Worm (Caenorhabditis elegans): ENCODE data around the gene Y34B4A.2.

Y34B4A.2 gene

DNA sequence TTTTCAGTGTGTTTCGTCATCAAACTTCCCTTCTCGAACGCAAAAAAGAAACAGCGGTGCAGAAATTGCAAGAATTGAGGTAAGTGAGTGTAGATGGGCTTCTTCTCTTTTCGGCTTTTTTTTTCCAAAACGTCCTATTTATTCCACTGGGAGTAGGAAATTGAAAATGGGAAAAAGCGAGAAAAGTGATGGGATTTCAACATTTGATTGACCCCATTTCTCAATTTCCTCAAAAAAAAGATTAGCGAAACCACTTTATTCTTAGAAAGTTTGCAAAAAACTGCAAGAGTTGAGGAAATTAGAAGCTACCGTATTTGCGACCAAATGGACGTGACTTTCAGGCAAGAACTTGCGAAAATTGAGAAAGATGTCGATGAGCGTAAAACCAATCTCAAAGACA is 24.2 kb downstream of the Y34B4A.2 start, which contains the start of gene ags-3:
ags-3 (minus strand) TSS at position 101 of the 400 bp plus-strand sequence.
- no peak for TF ChIP-seq nhr-11 (tag; optimal IDR thresholded peaks at IDR 0.05)
- no peak for TF ChIP-seq ceh-88 (GFP tag; IDR thresholded peaks at IDR 0.05)
- no peak for TF ChIP-seq nhr-12 (tag; optimal IDR thresholded peaks at IDR 0.05)
- no peak for TF ChIP-seq xbp-1 (tag; optimal IDR thresholded peaks at IDR 0.05)
- no peak for TF ChIP-seq nhr-90 (tag; optimal IDR thresholded peaks at IDR 0.05; ENCODE audit: poor library complexity)
- no peak for TF ChIP-seq fkh-8 (tag; optimal IDR thresholded peaks at IDR 0.05)
- TF ChIP-seq ces-1 (GFP tag; optimal IDR thresholded peaks at IDR 0.05), result no peak
- TF ChIP-seq lin-15B (tag; optimal IDR thresholded peaks at IDR 0.05), result no peak
- no peak for TF ChIP-seq unc-130 (tag; optimal IDR thresholded peaks at IDR 0.05)
- no peak for TF ChIP-seq lin-39 (tag; optimal IDR thresholded peaks at IDR 0.05)
- no peak for TF ChIP-seq sup-37 (GFP tag; optimal IDR thresholded peaks at IDR 0.05)
- TF ChIP-seq rnt-1 (tag; optimal IDR thresholded peaks at IDR 0.05), result no peak
- TF ChIP-seq ceh-63 (GFP tag; optimal IDR thresholded peaks at IDR 0.05), result no peak
- TF ChIP-seq elt-2 (tag; optimal IDR thresholded peaks at IDR 0.05), result no peak
- TF ChIP-seq pag-3 (tag; optimal IDR thresholded peaks at IDR 0.05; ENCODE audit: borderline replicate concordance, insufficient read depth), result no peak

DNA sequence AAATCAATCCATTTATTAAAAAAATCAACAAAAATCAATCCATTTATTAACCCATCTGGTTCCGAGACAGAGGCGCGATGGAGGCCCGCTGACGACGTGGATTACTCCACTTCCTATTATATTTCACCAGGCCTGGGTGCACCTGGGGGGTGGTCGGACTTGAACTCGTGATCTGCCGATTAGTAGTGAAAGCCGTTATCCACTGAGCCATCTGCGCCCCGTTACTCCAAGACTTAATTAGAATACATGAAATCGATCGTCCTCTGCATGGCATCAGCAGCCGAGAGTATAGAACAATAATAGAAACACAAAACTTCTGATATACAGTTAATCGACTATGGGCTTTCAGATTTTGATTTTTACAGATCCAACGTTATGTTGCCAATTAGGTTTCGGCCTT is 30.3 kb downstream of the Y34B4A.2 start:
- TF ChIP-seq nhr-47 (tag; optimal IDR thresholded peaks at IDR 0.05), result no peak
- TF ChIP-seq jun-1 (tag; optimal IDR thresholded peaks at IDR 0.05), result no peak
- no peak for TF ChIP-seq unc-98 (GFP tag; IDR thresholded peaks at IDR 0.05)
- no peak for TF ChIP-seq unc-130 (tag; optimal IDR thresholded peaks at IDR 0.05)
- TF ChIP-seq fkh-10 (GFP tag; optimal IDR thresholded peaks at IDR 0.05), result no peak
- TF ChIP-seq F16B12.6 (tag; optimal IDR thresholded peaks at IDR 0.05), result no peak
- no peak for TF ChIP-seq egl-27 (tag; optimal IDR thresholded peaks at IDR 0.05)
- no peak for TF ChIP-seq pqm-1 (tag; optimal IDR thresholded peaks at IDR 0.05)
- TF ChIP-seq blmp-1 (tag; optimal IDR thresholded peaks at IDR 0.05), result no peak
- TF ChIP-seq pax-3 (tag; optimal IDR thresholded peaks at IDR 0.05), result no peak
- TF ChIP-seq dsc-1 (tag; optimal IDR thresholded peaks at IDR 0.05), result no peak
- TF ChIP-seq nhr-19 (GFP tag; conservative IDR thresholded peaks at IDR 0.05), result no peak

DNA sequence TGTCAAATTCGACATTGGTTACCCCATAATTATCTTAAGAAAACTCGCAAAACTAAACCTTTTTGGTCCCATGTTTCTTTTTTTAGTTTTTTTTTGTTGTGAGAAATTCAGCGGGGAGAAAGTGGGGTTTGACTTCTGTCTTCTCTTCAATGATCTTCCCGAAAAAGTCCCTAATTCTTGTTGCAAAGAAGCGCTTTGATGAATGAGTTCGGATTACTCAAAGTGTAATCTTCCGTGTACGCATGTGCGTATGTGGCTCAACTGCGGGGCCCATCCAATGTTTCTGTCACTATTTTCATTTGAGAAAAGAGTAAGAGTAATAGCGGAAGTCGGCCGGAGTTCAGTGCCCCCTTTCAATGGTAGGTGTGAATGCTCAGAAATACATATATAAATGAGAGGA is 31.9 kb downstream of the Y34B4A.2 start:
- no peak for TF ChIP-seq elt-3 (tag; optimal IDR thresholded peaks at IDR 0.05)
- TF ChIP-seq skn-1 (tag; optimal IDR thresholded peaks at IDR 0.05), result no peak
- no peak for TF ChIP-seq nhr-19 (GFP tag; conservative IDR thresholded peaks at IDR 0.05)
- no peak for TF ChIP-seq sptf-1 (tag; optimal IDR thresholded peaks at IDR 0.05)
- TF ChIP-seq hpl-2 (GFP tag; optimal IDR thresholded peaks at IDR 0.05), result no peak
- no peak for TF ChIP-seq ceh-88 (GFP tag; IDR thresholded peaks at IDR 0.05)
- no peak for TF ChIP-seq tbx-2 (tag; optimal IDR thresholded peaks at IDR 0.05)

DNA sequence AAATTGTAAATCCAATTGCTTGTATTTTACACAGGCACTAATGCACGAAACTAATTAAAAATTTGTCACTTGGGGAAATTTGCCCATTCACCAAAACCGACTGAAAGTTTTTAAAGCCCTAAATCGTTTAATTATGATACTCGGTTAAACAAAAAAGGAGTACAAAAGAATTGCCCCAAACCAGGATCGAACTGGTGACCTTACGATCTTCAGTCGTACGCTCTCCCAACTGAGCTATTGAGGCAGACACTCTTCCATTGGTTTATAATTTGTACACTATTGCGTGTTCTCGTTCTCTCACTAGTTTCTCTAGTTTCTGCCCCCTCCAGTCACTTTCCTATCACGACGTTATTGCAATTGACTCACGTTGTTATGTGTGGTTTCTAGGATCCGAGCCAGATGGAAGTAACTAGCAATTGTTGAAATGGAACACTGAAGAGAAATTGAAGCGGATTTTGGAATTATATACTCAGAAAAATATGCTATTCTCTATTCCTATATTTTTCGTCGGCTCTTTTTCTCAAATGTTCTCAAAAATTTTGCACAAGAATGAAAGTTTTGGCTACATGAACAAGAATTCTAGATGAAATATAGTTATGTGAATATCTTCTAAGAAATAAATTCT is 40.0 kb downstream of the Y34B4A.2 start:
- TF ChIP-seq fos-1 (tag; optimal IDR thresholded peaks at IDR 0.05) (peak; percentile 0), elt-3 (tag; optimal IDR thresholded peaks at IDR 0.05) (peak in 2 of 6 experiments; percentile 24 to 28), zag-1 (tag; optimal IDR thresholded peaks at IDR 0.05) (no peak), elt-2 (tag; optimal IDR thresholded peaks at IDR 0.05) (peak; percentile 49), aly-2 (tag; optimal IDR thresholded peaks at IDR 0.05) (peak; percentile 26), unc-62 (GFP tag; optimal IDR thresholded peaks at IDR 0.05) (no peak), nhr-77 (tag; optimal IDR thresholded peaks at IDR 0.05) (peak; percentile 18), efl-1 (optimal IDR thresholded peaks at IDR 0.05) (peak in 1 of 2 experiments; percentile 5), efl-1 (GFP tag; optimal IDR thresholded peaks at IDR 0.05 in 1 of 2) (peak in 1 of 2 experiments; percentile 90), dsc-1 (tag; optimal IDR thresholded peaks at IDR 0.05) (peak; percentile 71), lin-39 (tag; optimal IDR thresholded peaks at IDR 0.05) (no peak), lsy-2 (tag; optimal IDR thresholded peaks at IDR 0.05) (peak in 1 of 2 experiments; percentile 50), fkh-4 (tag; optimal IDR thresholded peaks at IDR 0.05; ENCODE audit: borderline replicate concordance) (no peak), mef-2 (tag; optimal IDR thresholded peaks at IDR 0.05) (no peak), ztf-4 (tag; optimal IDR thresholded peaks at IDR 0.05) (peak; percentile 12), C04F5.9 (tag; optimal IDR thresholded peaks at IDR 0.05) (no peak), swsn-7 (tag; optimal IDR thresholded peaks at IDR 0.05) (peak; percentile 49), xbp-1 (tag; optimal IDR thresholded peaks at IDR 0.05) (peak; percentile 49), irx-1 (tag; optimal IDR thresholded peaks at IDR 0.05) (no peak), ceh-8 (GFP tag; optimal IDR thresholded peaks at IDR 0.05) (no peak), ceh-88 (GFP tag; IDR thresholded peaks at IDR 0.05) (no peak), nhr-19 (GFP tag; conservative IDR thresholded peaks at IDR 0.05) (peak; percentile 57), efl-3 (GFP tag; optimal IDR thresholded peaks at IDR 0.05) (no peak), unc-98 (GFP tag; IDR thresholded peaks at IDR 0.05) (no peak), hpl-2 (GFP tag; optimal IDR thresholded peaks at IDR 0.05) (no peak), ama-1 (optimal IDR thresholded peaks at IDR 0.05) (no peak)

Measured in whole organism, L1 larva.